Worm (Caenorhabditis elegans): ENCODE results near the gene xdh-1.

The xdh-1 gene

ce11 chrIV:14365837-14366378, 46.8 kb downstream of the xdh-1 start:
- no peak for TF ChIP-seq lin-11 (tag; optimal IDR thresholded peaks at IDR 0.05)
- TF ChIP-seq ztf-11 (tag; optimal IDR thresholded peaks at IDR 0.05), result no peak

ce11 chrIV:14361189-14361588, 51.5 kb downstream of the xdh-1 start, which contains the start of gene ssu-2:
Gene ssu-2 (plus strand): TSS chrIV:14361247.
- no peak for TF ChIP-seq zag-1 (tag; optimal IDR thresholded peaks at IDR 0.05)
- TF ChIP-seq nhr-237 (tag; optimal IDR thresholded peaks at IDR 0.05), result no peak
- TF ChIP-seq ceh-82 (tag; optimal IDR thresholded peaks at IDR 0.05), result no peak
- no peak for TF ChIP-seq lsy-2 (tag; optimal IDR thresholded peaks at IDR 0.05)
- TF ChIP-seq crh-2 (tag; optimal IDR thresholded peaks at IDR 0.05), result no peak
- no peak for TF ChIP-seq ztf-4 (tag; optimal IDR thresholded peaks at IDR 0.05)
- TF ChIP-seq nhr-21 (tag; optimal IDR thresholded peaks at IDR 0.05), result no peak
- no peak for TF ChIP-seq aly-2 (tag; optimal IDR thresholded peaks at IDR 0.05)
- no peak for TF ChIP-seq ceh-16 (tag; optimal IDR thresholded peaks at IDR 0.05)
- no peak for TF ChIP-seq nhr-10 (tag; optimal IDR thresholded peaks at IDR 0.05)
- no peak for TF ChIP-seq blmp-1 (tag; optimal IDR thresholded peaks at IDR 0.05; ENCODE audit: insufficient read depth)
- TF ChIP-seq alr-1 (tag; optimal IDR thresholded peaks at IDR 0.05), result no peak
- no peak for TF ChIP-seq nhr-129 (tag; optimal IDR thresholded peaks at IDR 0.05)
- no peak for TF ChIP-seq mdl-1 (tag; optimal IDR thresholded peaks at IDR 0.05)
- no peak for TF ChIP-seq snpc-4 (tag; optimal IDR thresholded peaks at IDR 0.05)
- no peak for TF ChIP-seq peb-1 (tag; optimal IDR thresholded peaks at IDR 0.05)
- no peak for TF ChIP-seq lin-13 (GFP tag; optimal IDR thresholded peaks at IDR 0.05)
- TF ChIP-seq nhr-12 (tag; optimal IDR thresholded peaks at IDR 0.05), result no peak

- TF ChIP-seq ztf-4 (tag; optimal IDR thresholded peaks at IDR 0.05) (no peak), unc-39 (tag; optimal IDR thresholded peaks at IDR 0.05) (no peak), mdl-1 (tag; optimal IDR thresholded peaks at IDR 0.05) (peak in 1 of 2 experiments; percentile 2), mbf-1 (tag; optimal IDR thresholded peaks at IDR 0.05) (no peak), unc-55 (GFP tag; optimal IDR thresholded peaks at IDR 0.05) (peak; percentile 85), dmd-4 (tag; optimal IDR thresholded peaks at IDR 0.05) (no peak), nhr-10 (tag; optimal IDR thresholded peaks at IDR 0.05) (no peak), ZK546.5 (tag; optimal IDR thresholded peaks at IDR 0.05) (no peak), peb-1 (tag; optimal IDR thresholded peaks at IDR 0.05) (no peak), nhr-25 (tag; optimal IDR thresholded peaks at IDR 0.05) (no peak), egl-27 (tag; optimal IDR thresholded peaks at IDR 0.05) (no peak), fos-1 (tag; optimal IDR thresholded peaks at IDR 0.05) (no peak), snpc-4 (tag; optimal IDR thresholded peaks at IDR 0.05) (peak; percentile 26), unc-62 (GFP tag; optimal IDR thresholded peaks at IDR 0.05) (no peak), nhr-23 (tag; optimal IDR thresholded peaks at IDR 0.05) (no peak), elt-3 (tag; optimal IDR thresholded peaks at IDR 0.05) (no peak), zag-1 (tag; optimal IDR thresholded peaks at IDR 0.05) (peak; percentile 37), aly-2 (tag; optimal IDR thresholded peaks at IDR 0.05) (no peak), skn-1 (tag; optimal IDR thresholded peaks at IDR 0.05) (no peak), lsy-2 (tag; optimal IDR thresholded peaks at IDR 0.05) (no peak), ceh-16 (tag; optimal IDR thresholded peaks at IDR 0.05) (no peak), nhr-237 (tag; optimal IDR thresholded peaks at IDR 0.05) (no peak), lin-39 (tag; optimal IDR thresholded peaks at IDR 0.05) (no peak), F13H6.1 (tag; optimal IDR thresholded peaks at IDR 0.05) (peak; percentile 62), sma-3 (GFP tag; optimal IDR thresholded peaks at IDR 0.05) (no peak), nhr-129 (tag; optimal IDR thresholded peaks at IDR 0.05) (peak; percentile 96), nhr-21 (tag; optimal IDR thresholded peaks at IDR 0.05) (no peak), crh-2 (tag; optimal IDR thresholded peaks at IDR 0.05) (peak; percentile 9), ztf-1 (GFP tag; conservative IDR thresholded peaks at IDR 0.05) (no peak), ama-1 (optimal IDR thresholded peaks at IDR 0.05) (no peak), blmp-1 (tag; optimal IDR thresholded peaks at IDR 0.05; ENCODE audit: insufficient read depth) (no peak), R02D3.7 (tag; optimal IDR thresholded peaks at IDR 0.05) (no peak), lin-13 (GFP tag; optimal IDR thresholded peaks at IDR 0.05) (peak; percentile 16), sma-9 (GFP tag; optimal IDR thresholded peaks at IDR 0.05) (no peak), sma-9 (tag; optimal IDR thresholded peaks at IDR 0.05) (no peak), ceh-82 (tag; optimal IDR thresholded peaks at IDR 0.05) (no peak), sem-4 (tag; optimal IDR thresholded peaks at IDR 0.05) (peak; percentile 5), mab-5 (tag; optimal IDR thresholded peaks at IDR 0.05) (peak; percentile 51), C34F6.9 (tag; optimal IDR thresholded peaks at IDR 0.05) (peak; percentile 77), Y55F3AM.14 (GFP tag; optimal IDR thresholded peaks at IDR 0.05) (no peak), elt-1 (tag; optimal IDR thresholded peaks at IDR 0.05) (no peak), gmeb-1 (tag; optimal IDR thresholded peaks at IDR 0.05) (no peak), nhr-11 (tag; optimal IDR thresholded peaks at IDR 0.05) (no peak), nhr-12 (tag; optimal IDR thresholded peaks at IDR 0.05) (no peak), lin-11 (tag; optimal IDR thresholded peaks at IDR 0.05) (peak; percentile 47), alr-1 (tag; optimal IDR thresholded peaks at IDR 0.05) (no peak), nhr-77 (tag; optimal IDR thresholded peaks at IDR 0.05) (no peak)
Measured at ce11 chrIV:14356120-14356519, 56.6 kb downstream of the xdh-1 start.

Measured in whole organism, L2 larva.